Fruit fly (Drosophila melanogaster) whole organism, embryonic: Measurements from ENCODE around the gene CG34269.

ENCODE experiments used
- Antp ChIP-seq: fragments of 200-800 bp; sonication (Bioruptor generic); optimal IDR thresholded peaks from 3 replicates; lab custom pipeline; 2016; ENCODE audit warnings: missing biosample characterization, missing genetic modification characterization
- CG10979 ChIP-seq: fragments of 200-800 bp; sonication (Bioruptor generic); optimal IDR thresholded peaks from 2 replicates; lab custom pipeline; 2018; ENCODE audit warnings: missing biosample characterization, mild to moderate bottlenecking, missing genetic modification characterization, moderate library complexity
- CG11456 ChIP-seq: fragments of 200-800 bp; sonication (Bioruptor generic); IDR thresholded peaks from 3 replicates; pipeline ENCODE4 v1.3.6; 2022; ENCODE audit warnings: missing biosample characterization, missing genetic modification characterization
- CG14965 ChIP-seq: fragments of 200-800 bp; sonication (Bioruptor generic); optimal IDR thresholded peaks from 2 replicates; lab custom pipeline; 2016; ENCODE audit warnings: missing biosample characterization, missing genetic modification characterization, borderline replicate concordance
- CG15011 ChIP-seq: fragments of 200-800 bp; sonication (Bioruptor generic); optimal IDR thresholded peaks from 3 replicates; lab custom pipeline; 2018; ENCODE audit warnings: missing biosample characterization, mild to moderate bottlenecking, missing genetic modification characterization
- CG15479 ChIP-seq: fragments of 200-800 bp; sonication (Bioruptor generic); optimal IDR thresholded peaks from 3 replicates; lab custom pipeline; 2019; ENCODE audit warnings: missing biosample characterization, mild to moderate bottlenecking, missing genetic modification characterization, moderate library complexity
- CG15514 ChIP-seq: fragments of 200-800 bp; sonication (Bioruptor generic); optimal IDR thresholded peaks from 3 replicates; lab custom pipeline; 2017; ENCODE audit warnings: missing biosample characterization, missing genetic modification characterization, mild to moderate bottlenecking, moderate library complexity, missing genetic modification reagents
- CG16863 ChIP-seq: fragments of 200-800 bp; sonication (Bioruptor generic); optimal IDR thresholded peaks from 3 replicates; lab custom pipeline; 2016; ENCODE audit warnings: missing biosample characterization, missing genetic modification characterization
- CG17912 ChIP-seq: fragments of 200-800 bp; sonication (Bioruptor generic); optimal IDR thresholded peaks from 2 replicates; lab custom pipeline; 2018; ENCODE audit warnings: missing biosample characterization, mild to moderate bottlenecking, missing genetic modification characterization
- CG18599 ChIP-seq: fragments of 200-800 bp; sonication (Bioruptor generic); optimal IDR thresholded peaks from 3 replicates; lab custom pipeline; 2017; ENCODE audit warnings: missing biosample characterization, missing genetic modification characterization, mild to moderate bottlenecking, moderate library complexity, missing genetic modification reagents
- CG32532 ChIP-seq: fragments of 200-800 bp; sonication (Bioruptor generic); IDR thresholded peaks from 2 replicates; pipeline ENCODE4 v1.3.6; 2022; ENCODE audit warnings: missing biosample characterization, missing genetic modification characterization
- CG34422 ChIP-seq: fragments of 200-800 bp; sonication (Bioruptor generic); IDR thresholded peaks from 3 replicates; pipeline ENCODE4 v1.3.6; 2022; ENCODE audit warnings: missing biosample characterization, missing genetic modification characterization
- CG3726 ChIP-seq: fragments of 200-800 bp; sonication (Bioruptor generic); IDR thresholded peaks from 3 replicates; pipeline ENCODE4, ENCODE4 v1.3.6; 2022; ENCODE audit warnings: missing biosample characterization, missing genetic modification characterization
- CG4360 ChIP-seq: fragments of 200-800 bp; sonication (Bioruptor generic); IDR thresholded peaks from 2 replicates; pipeline ENCODE4 v1.3.6; 2022; ENCODE audit warnings: missing biosample characterization, missing genetic modification characterization
- CG4424 ChIP-seq: fragments of 200-800 bp; sonication (Bioruptor generic); optimal IDR thresholded peaks from 3 replicates; lab custom pipeline; 2016; ENCODE audit warnings: missing biosample characterization, missing genetic modification characterization
- CG6765 ChIP-seq: fragments of 200-800 bp; sonication (Bioruptor generic); optimal IDR thresholded peaks from 3 replicates; lab custom pipeline; 2017; ENCODE audit warnings: missing biosample characterization, mild to moderate bottlenecking, missing genetic modification characterization
- CG7271 ChIP-seq: fragments of 200-800 bp; sonication (Bioruptor generic); optimal IDR thresholded peaks from 2 replicates; lab custom pipeline; 2018; ENCODE audit warnings: missing biosample characterization, mild to moderate bottlenecking, missing genetic modification characterization, moderate library complexity
- CG8359 ChIP-seq: fragments of 200-800 bp; sonication (Bioruptor generic); optimal IDR thresholded peaks from 2 replicates; lab custom pipeline; 2017; ENCODE audit warnings: missing biosample characterization, mild to moderate bottlenecking, missing genetic modification characterization, borderline replicate concordance
- Dek ChIP-seq: fragments of 200-800 bp; sonication (Bioruptor generic); optimal IDR thresholded peaks from 3 replicates; lab custom pipeline; 2019; ENCODE audit warnings: missing biosample characterization, mild to moderate bottlenecking, missing genetic modification characterization, moderate library complexity
- Doc3 ChIP-seq: fragments of 200-800 bp; sonication (Bioruptor generic); IDR thresholded peaks from 3 replicates; pipeline ENCODE4 v1.3.6; 2022; ENCODE audit warnings: missing biosample characterization, missing genetic modification characterization; ENCODE audit not compliant: partially characterized antibody
- Dp ChIP-seq: fragments of 200-800 bp; sonication (Bioruptor generic); optimal IDR thresholded peaks from 2 replicates; lab custom pipeline; 2018; ENCODE audit warnings: missing biosample characterization, mild to moderate bottlenecking, missing genetic modification characterization, moderate library complexity
- Drgx ChIP-seq: fragments of 200-800 bp; sonication (Bioruptor generic); IDR thresholded peaks from 2 replicates; pipeline ENCODE4 v1.3.6; 2022; ENCODE audit warnings: missing biosample characterization, missing genetic modification characterization
- Hmr ChIP-seq: fragments of 200-800 bp; sonication (Bioruptor generic); optimal IDR thresholded peaks from 3 replicates; lab custom pipeline; 2017; ENCODE audit warnings: mild to moderate bottlenecking, missing biosample characterization, missing genetic modification reagents, missing genetic modification characterization
- Hr3 ChIP-seq: fragments of 200-800 bp; sonication (Bioruptor generic); optimal IDR thresholded peaks from 3 replicates; lab custom pipeline; 2016; ENCODE audit warnings: missing biosample characterization, missing genetic modification characterization
- Mes4 ChIP-seq: fragments of 200-800 bp; sonication (Bioruptor generic); optimal IDR thresholded peaks from 2 replicates; lab custom pipeline; 2016; ENCODE audit warnings: missing biosample characterization, missing genetic modification characterization
- Nf-YB ChIP-seq: fragments of 200-800 bp; sonication (Bioruptor generic); optimal IDR thresholded peaks from 3 replicates; lab custom pipeline; 2019; ENCODE audit warnings: missing biosample characterization, mild to moderate bottlenecking, missing genetic modification characterization, moderate library complexity
- Oaz ChIP-seq: fragments of 200-800 bp; sonication (Bioruptor generic); IDR thresholded peaks from 2 replicates; pipeline ENCODE4 v1.3.6; 2022; ENCODE audit warnings: missing biosample characterization, missing genetic modification characterization
- Poxn ChIP-seq: fragments of 200-800 bp; sonication (Bioruptor generic); IDR thresholded peaks from 2 replicates; pipeline ENCODE4 v1.3.6; 2022; ENCODE audit warnings: missing biosample characterization, missing genetic modification characterization
- Ptx1 ChIP-seq: fragments of 200-800 bp; sonication (Bioruptor generic); IDR thresholded peaks from 2 replicates; pipeline ENCODE4 v1.3.6; 2022; ENCODE audit warnings: missing biosample characterization, missing genetic modification characterization
- Sry-δ ChIP-seq: fragments of 200-800 bp; sonication (Bioruptor generic); optimal IDR thresholded peaks from 2 replicates; lab custom pipeline; 2016; ENCODE audit warnings: missing biosample characterization, missing genetic modification characterization
- Tbp ChIP-seq: fragments of >200 bp; optimal IDR thresholded peaks from 2 replicates; lab custom pipeline; 2018; ENCODE audit warnings: missing biosample characterization, missing genetic modification characterization
- ap ChIP-seq: fragments of 200-800 bp; sonication (Bioruptor generic); IDR thresholded peaks from 2 replicates; pipeline ENCODE4 v1.3.6; 2022; ENCODE audit warnings: missing biosample characterization, missing genetic modification characterization
- btn ChIP-seq: fragments of 200-800 bp; sonication (Bioruptor generic); optimal IDR thresholded peaks from 2 replicates; lab custom pipeline; 2016; ENCODE audit warnings: missing biosample characterization, missing genetic modification characterization
- eyg ChIP-seq: fragments of 200-800 bp; sonication (Bioruptor generic); optimal IDR thresholded peaks from 3 replicates; lab custom pipeline; 2016; ENCODE audit warnings: missing biosample characterization, missing genetic modification characterization
- gcm ChIP-seq: fragments of 200-800 bp; sonication (Bioruptor generic); optimal IDR thresholded peaks from 2 replicates; lab custom pipeline; 2019; ENCODE audit warnings: missing biosample characterization, mild to moderate bottlenecking, missing genetic modification characterization, moderate library complexity
- gro ChIP-seq: fragments of 200-800 bp; sonication (Bioruptor generic); optimal IDR thresholded peaks from 2 replicates; lab custom pipeline; 2016; ENCODE audit warnings: missing biosample characterization, missing genetic modification characterization
- hth ChIP-seq: fragments of >200 bp; optimal IDR thresholded peaks from 2 replicates; lab custom pipeline; 2017; ENCODE audit warnings: inconsistent platforms
- lmd ChIP-seq: fragments of 200-800 bp; sonication (Bioruptor generic); IDR thresholded peaks from 2 replicates; pipeline ENCODE4 v1.3.6; 2022; ENCODE audit warnings: missing biosample characterization, missing genetic modification characterization
- luna ChIP-seq: fragments of 200-800 bp; sonication (Bioruptor generic); optimal IDR thresholded peaks from 2 replicates; lab custom pipeline; 2016; ENCODE audit warnings: missing biosample characterization, missing genetic modification characterization
- org-1 ChIP-seq: fragments of 200-800 bp; sonication (Bioruptor generic); optimal IDR thresholded peaks from 2 replicates; lab custom pipeline; 2017; ENCODE audit warnings: missing biosample characterization, missing genetic modification characterization
- peb ChIP-seq: fragments of 200-800 bp; sonication (Bioruptor generic); IDR thresholded peaks from 2 replicates; pipeline ENCODE4 v1.3.6; 2022; ENCODE audit warnings: missing biosample characterization, missing genetic modification characterization
- pita ChIP-seq: fragments of 200-800 bp; sonication (Bioruptor generic); optimal IDR thresholded peaks from 2 replicates; lab custom pipeline; 2017; ENCODE audit warnings: missing biosample characterization, mild to moderate bottlenecking, missing genetic modification characterization
- pnt ChIP-seq: fragments of 200-800 bp; sonication (Bioruptor generic); optimal IDR thresholded peaks from 3 replicates; lab custom pipeline; 2016; ENCODE audit warnings: missing biosample characterization, missing genetic modification characterization
- ro ChIP-seq: fragments of 200-800 bp; sonication (Bioruptor generic); IDR thresholded peaks from 2 replicates; pipeline ENCODE4 v1.3.6; 2022; ENCODE audit warnings: missing biosample characterization, missing genetic modification characterization
- run ChIP-seq: fragments of 200-800 bp; sonication (Bioruptor generic); optimal IDR thresholded peaks from 3 replicates; lab custom pipeline; 2018; ENCODE audit warnings: missing biosample characterization, mild to moderate bottlenecking, missing genetic modification characterization
- sens ChIP-seq: fragments of 200-800 bp; sonication (Bioruptor generic); peaks from one replicate; lab custom pipeline; 2016; ENCODE audit warnings: missing biosample characterization, missing genetic modification characterization
- so ChIP-seq: fragments of 200-800 bp; sonication (Bioruptor generic); IDR thresholded peaks from 3 replicates; pipeline ENCODE4 v1.3.6; 2022; ENCODE audit warnings: missing biosample characterization, missing genetic modification characterization
- tgo ChIP-seq: fragments of 200-800 bp; sonication (Bioruptor generic); IDR thresholded peaks from 3 replicates; pipeline ENCODE4 v1.3.6; 2022; ENCODE audit warnings: missing biosample characterization, missing genetic modification characterization
- trem ChIP-seq: fragments of 200-800 bp; optimal IDR thresholded peaks from 3 replicates; lab custom pipeline; 2019; ENCODE audit warnings: missing biosample characterization, mild to moderate bottlenecking, missing genetic modification characterization, moderate library complexity
- unpg ChIP-seq: fragments of 200-800 bp; sonication (Bioruptor generic); optimal IDR thresholded peaks from 3 replicates; lab custom pipeline; 2018; ENCODE audit warnings: missing biosample characterization, mild to moderate bottlenecking, missing genetic modification characterization, moderate library complexity

Gene CG34269

DNA sequence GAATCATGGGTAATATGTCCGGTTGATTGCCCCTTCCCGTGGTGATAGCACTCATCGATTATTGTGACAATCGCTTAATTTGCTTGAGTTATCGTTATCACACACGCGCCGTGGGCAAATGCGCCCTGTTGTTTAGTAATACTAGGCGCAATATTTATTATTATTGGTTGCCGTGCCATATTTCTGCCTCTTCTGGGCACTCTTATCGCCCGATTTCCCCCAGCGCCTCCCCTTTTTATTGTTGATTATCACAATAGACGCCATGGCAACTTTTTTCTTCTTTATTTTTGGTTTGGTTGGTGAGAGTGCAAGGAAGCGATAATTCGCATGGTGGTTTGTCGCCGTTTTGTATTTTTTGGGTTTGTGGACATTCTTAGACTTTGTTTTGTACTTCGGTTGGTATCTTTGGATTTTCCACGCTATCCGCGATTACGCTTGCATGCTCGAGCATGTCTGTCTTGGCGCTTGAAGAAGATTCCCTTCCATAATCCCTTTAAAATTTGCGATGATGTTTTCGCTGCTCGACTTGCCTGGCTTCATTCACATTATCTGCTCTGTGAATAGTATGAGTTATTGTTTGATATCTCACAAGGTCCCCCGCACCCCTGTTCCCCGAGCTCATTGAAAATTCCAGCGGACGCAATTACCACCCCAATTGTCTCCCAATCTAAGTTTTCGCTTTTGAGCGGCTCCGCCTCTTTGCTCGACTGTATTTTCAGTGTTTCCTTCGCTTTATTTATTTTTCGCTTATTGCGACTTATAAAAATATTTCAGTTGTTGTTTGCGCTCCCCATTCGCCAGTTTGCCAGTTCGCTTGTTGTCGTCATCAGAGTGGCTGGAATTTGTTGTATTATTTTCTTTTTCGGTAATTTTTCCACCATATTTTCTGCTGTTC lies 20.4 kb downstream of the CG34269 start (continued):
- TF ChIP-seq CG34422 (no peak), btn (GFP tag; lab: Kevin White, UChicago) (no peak), CG15514 (GFP tag; lab: Kevin White, UChicago) (peak; percentile 34), CG18599 (GFP tag; lab: Kevin White, UChicago) (peak; percentile 61), Hr3 (GFP tag; lab: Kevin White, UChicago) (no peak), luna (GFP tag; lab: Kevin White, UChicago) (no peak), Sry-δ (GFP tag; lab: Kevin White, UChicago) (no peak), CG7271 (tag; lab: Kevin White, UChicago) (no peak), Dp (GFP tag; lab: Kevin White, UChicago) (no peak), CG15011 (GFP tag; lab: Kevin White, UChicago) (no peak), Dek (tag; lab: Kevin White, UChicago) (no peak), CG8359 (GFP tag; lab: Kevin White, UChicago) (no peak), ap (GFP tag; lab: Robert Waterston, UW) (no peak), CG3726 (GFP tag; lab: Robert Waterston, UW) (0 out of 3 replicates have a peak, but pooled peaks have one; percentile 47), eyg (GFP tag; lab: Kevin White, UChicago) (no peak), CG17912 (no peak), Mes4 (GFP tag; lab: Kevin White, UChicago) (no peak), Nf-YB (GFP tag; lab: Kevin White, UChicago) (no peak), Tbp (no peak), CG11456 (GFP tag; lab: Robert Waterston, UW) (no peak), hth (lab: Kevin White, UChicago) (no peak), Oaz (GFP tag; lab: Robert Waterston, UW) (no peak), CG32532 (peak; percentile 39), CG4424 (GFP tag; lab: Kevin White, UChicago) (no peak), CG10979 (tag; lab: Kevin White, UChicago) (no peak), gcm (GFP tag; lab: Kevin White, UChicago) (no peak), Ptx1 (GFP tag; lab: Robert Waterston, UW) (no peak), CG16863 (GFP tag; lab: Kevin White, UChicago) (no peak), lmd (GFP tag; lab: Robert Waterston, UW) (no peak), CG14965 (GFP tag; lab: Kevin White, UChicago) (no peak), CG15479 (GFP tag; lab: Kevin White, UChicago) (peak; percentile 22), Antp (GFP tag; lab: Kevin White, UChicago) (no peak), so (GFP tag; lab: Robert Waterston, UW) (no peak), trem (tag; lab: Kevin White, UChicago) (no peak), gro (GFP tag; lab: Kevin White, UChicago) (no peak), pnt (GFP tag; lab: Kevin White, UChicago) (no peak), peb (GFP tag; lab: Robert Waterston, UW) (no peak), unpg (no peak), run (tag; lab: Kevin White, UChicago) (no peak), tgo (GFP tag; lab: Robert Waterston, UW) (no peak), sens (GFP tag; lab: Kevin White, UChicago) (peak; percentile 73), CG4360 (no peak), pita (GFP tag; lab: Kevin White, UChicago) (no peak), org-1 (GFP tag; lab: Kevin White, UChicago) (no peak), ro (GFP tag; lab: Robert Waterston, UW) (no peak), Hmr (GFP tag; lab: Kevin White, UChicago) (peak; percentile 69), Doc3 (GFP tag; lab: Robert Waterston, UW) (no peak), Poxn (no peak), CG6765 (GFP tag; lab: Kevin White, UChicago) (peak; percentile 46), Drgx (GFP tag; lab: Robert Waterston, UW) (no peak)
